Worm (Caenorhabditis elegans): ENCODE measurements around the gene M57.2.

Gene M57.2

DNA sequence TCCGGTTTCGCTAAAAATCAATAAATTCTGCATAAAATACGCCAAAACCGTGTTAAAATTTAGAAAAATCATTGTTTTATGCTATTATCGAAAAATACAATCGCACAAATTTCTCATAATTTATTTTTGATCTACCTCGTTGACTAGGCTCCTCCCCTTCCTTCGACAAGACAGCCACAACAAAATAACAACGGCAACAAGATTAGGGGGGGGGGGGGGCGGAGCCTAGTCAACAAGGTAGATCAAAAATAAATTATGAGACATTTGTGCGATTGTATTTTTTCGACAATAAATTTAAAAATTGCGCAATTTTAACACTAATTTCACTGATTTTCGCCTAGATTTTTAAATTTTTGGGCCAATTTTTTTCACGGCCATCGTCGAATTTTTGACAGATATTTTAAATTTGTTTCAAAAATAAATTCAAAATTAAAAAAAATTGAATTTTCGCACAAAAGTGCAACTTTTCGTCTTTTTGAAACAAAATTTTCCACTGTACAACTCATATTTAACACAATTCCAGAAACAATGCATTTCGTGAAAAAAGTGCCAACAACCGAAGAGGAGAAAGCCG is at the start of gene M57.2:
Gene M57.2 (plus strand): TSS at position 524 of the 574 bp plus-strand sequence.
- no peak for TF ChIP-seq egl-27 (tag; optimal IDR thresholded peaks at IDR 0.05)
- TF ChIP-seq nhr-25 (tag; optimal IDR thresholded peaks at IDR 0.05) = no peak
- TF ChIP-seq lin-39 (tag; optimal IDR thresholded peaks at IDR 0.05) = no peak
- no peak for TF ChIP-seq snpc-4 (tag; optimal IDR thresholded peaks at IDR 0.05)
- TF ChIP-seq ztf-4 (tag; optimal IDR thresholded peaks at IDR 0.05) = no peak
- no peak for TF ChIP-seq jun-1 (tag; optimal IDR thresholded peaks at IDR 0.05)
- no peak for TF ChIP-seq nhr-76 (tag; optimal IDR thresholded peaks at IDR 0.05)
- no peak for TF ChIP-seq hmg-11 (tag; optimal IDR thresholded peaks at IDR 0.05)
- no peak for TF ChIP-seq mml-1 (tag; optimal IDR thresholded peaks at IDR 0.05)

DNA sequence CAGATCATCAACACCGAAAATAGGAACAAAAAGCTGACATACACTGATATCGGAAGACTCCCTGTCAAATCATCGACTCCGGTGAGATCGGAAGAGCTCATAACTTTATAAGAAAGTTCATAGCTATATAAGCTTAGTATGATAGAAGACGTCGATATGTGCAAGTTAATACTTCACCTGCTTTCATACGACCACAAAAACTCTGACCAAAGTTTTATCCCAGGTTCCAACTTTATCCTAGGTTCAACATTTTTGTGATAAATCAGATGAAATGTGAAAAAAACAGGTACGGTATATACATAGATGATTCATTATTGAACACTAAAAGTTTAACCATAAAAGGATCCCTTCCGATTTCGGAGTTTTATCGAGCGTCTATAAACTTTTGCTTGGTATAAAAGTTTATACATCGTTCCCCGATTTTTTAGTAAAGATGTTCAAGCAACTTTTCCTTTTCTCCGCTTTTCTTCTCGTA is 48.2 kb upstream of the M57.2 start, which contains the start of the genes srz-70 and C09G12.5:
Gene srz-70 (minus strand): TSS at position 101 of the 475 bp plus-strand sequence.
Gene C09G12.5 (plus strand): TSS at position 425 of the 475 bp plus-strand sequence.
- no peak for TF ChIP-seq fkh-10 (GFP tag; optimal IDR thresholded peaks at IDR 0.05)
- no peak for TF ChIP-seq nhr-67 (tag; optimal IDR thresholded peaks at IDR 0.05)
- no peak for TF ChIP-seq R02D3.7 (tag; optimal IDR thresholded peaks at IDR 0.05)
- no peak for TF ChIP-seq tbx-2 (tag; optimal IDR thresholded peaks at IDR 0.05)

DNA sequence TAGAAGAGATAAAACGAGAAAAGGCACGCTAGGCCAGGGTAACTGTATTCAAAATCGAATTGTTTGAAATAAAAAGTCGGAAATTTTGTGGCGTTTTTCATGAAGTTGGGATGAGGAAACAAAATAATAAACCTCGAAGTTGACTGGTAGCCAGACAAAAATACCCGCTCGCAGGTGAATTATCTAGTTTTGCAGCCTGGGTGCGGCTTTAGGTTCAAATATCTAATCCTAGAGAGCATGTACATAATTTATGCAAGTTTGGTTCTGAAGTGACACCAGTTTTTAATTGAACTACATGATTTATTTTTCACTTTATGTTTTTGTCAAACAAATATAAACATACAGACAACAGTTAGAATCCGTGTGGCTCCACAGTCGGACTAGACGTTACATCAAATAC is 45.4 kb upstream of the M57.2 start, which contains the start of gene srz-37:
Gene srz-37 (minus strand): TSS at position 101 of the 400 bp plus-strand sequence.
- no peak for TF ChIP-seq ceh-9 (tag; optimal IDR thresholded peaks at IDR 0.05)

DNA sequence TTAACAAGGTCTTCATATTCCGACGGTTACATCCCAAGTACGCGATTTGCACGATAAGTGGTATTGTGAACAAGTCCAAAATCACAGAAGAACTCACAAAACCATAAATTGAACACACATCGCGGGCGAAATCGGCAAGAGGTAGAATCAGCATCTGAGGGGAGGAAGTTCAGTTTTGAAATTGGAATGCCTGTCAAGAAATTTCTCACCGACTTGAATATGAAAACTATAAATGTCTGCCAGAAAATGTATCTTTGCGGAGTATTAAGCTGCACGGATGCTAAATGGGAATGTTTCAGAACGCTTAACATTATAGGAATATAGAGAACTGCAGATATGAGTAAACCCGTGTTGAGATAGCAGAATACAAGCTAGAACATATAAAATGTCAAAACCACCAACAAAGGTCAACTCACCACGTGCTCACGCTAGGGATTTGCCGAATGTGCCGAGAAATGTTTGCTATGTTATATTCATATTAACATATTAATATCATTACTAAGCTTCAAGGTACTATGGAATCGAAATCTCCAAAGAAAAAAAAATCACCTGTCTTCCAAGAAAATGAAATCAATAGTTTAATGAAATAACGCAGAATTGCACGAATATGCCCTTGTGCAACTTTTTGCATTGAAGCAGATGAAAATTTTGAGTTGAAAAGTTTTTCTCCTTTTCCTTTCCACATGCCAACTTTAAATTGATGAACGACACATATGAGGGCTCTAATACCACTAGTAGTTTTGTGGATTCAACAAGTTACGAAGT is 44.8 kb upstream of the M57.2 start, which contains the start of gene srz-82:
Gene srz-82 (plus strand): TSS at position 701 of the 765 bp plus-strand sequence.
- no peak for TF ChIP-seq ceh-82 (tag; optimal IDR thresholded peaks at IDR 0.05)
- no peak for TF ChIP-seq nhr-12 (tag; optimal IDR thresholded peaks at IDR 0.05)
- TF ChIP-seq fkh-2 (tag; optimal IDR thresholded peaks at IDR 0.05) = no peak
- no peak for TF ChIP-seq elt-2 (tag; optimal IDR thresholded peaks at IDR 0.05)
- no peak for TF ChIP-seq R02D3.7 (tag; optimal IDR thresholded peaks at IDR 0.05)
- TF ChIP-seq lsy-12 (tag; optimal IDR thresholded peaks at IDR 0.05) = no peak
- TF ChIP-seq elt-3 (tag; optimal IDR thresholded peaks at IDR 0.05) = no peak
- TF ChIP-seq nfya-1 (tag; optimal IDR thresholded peaks at IDR 0.05; ENCODE audit: insufficient read depth) = no peak
- TF ChIP-seq ZK546.5 (tag; optimal IDR thresholded peaks at IDR 0.05) = no peak
- TF ChIP-seq mdl-1 (tag; optimal IDR thresholded peaks at IDR 0.05) = no peak
- TF ChIP-seq snpc-4 (tag; optimal IDR thresholded peaks at IDR 0.05) = no peak
- TF ChIP-seq nhr-43 (tag; optimal IDR thresholded peaks at IDR 0.05; ENCODE audit: poor library complexity, severe bottlenecking) = no peak
- TF ChIP-seq pqm-1 (tag; optimal IDR thresholded peaks at IDR 0.05) = no peak
- TF ChIP-seq nhr-77 (tag; optimal IDR thresholded peaks at IDR 0.05) = no peak
- TF ChIP-seq ama-1 (optimal IDR thresholded peaks at IDR 0.05) = no peak
- TF ChIP-seq fkh-10 (GFP tag; optimal IDR thresholded peaks at IDR 0.05) = no peak
- no peak for TF ChIP-seq ceh-28 (tag; optimal IDR thresholded peaks at IDR 0.05)

DNA sequence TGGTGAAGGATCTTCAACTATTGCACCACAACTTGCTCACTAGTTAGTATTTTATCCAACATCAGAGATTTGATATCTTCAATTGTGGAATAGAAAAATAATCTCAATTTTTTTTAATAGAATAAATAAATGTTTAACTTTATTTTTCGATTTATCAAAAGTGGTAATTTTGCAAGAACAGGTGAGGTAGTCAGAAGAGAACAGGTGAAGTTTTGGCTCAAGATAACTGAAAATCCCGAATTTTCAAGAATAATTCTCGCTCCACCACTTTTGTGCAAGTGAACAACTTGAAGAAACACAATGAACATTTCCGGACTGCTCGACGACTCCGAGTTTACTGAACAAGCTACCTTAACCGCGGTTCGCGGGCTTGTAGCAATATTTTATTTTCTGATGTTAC is 35.7 kb upstream of the M57.2 start, which contains the start of gene srz-78:
Gene srz-78 (plus strand): TSS at position 301 of the 400 bp plus-strand sequence.
- no peak for TF ChIP-seq snpc-4 (tag; optimal IDR thresholded peaks at IDR 0.05)
- no peak for TF ChIP-seq egl-5 (tag; optimal IDR thresholded peaks at IDR 0.05)
- TF ChIP-seq eor-1 (tag; optimal IDR thresholded peaks at IDR 0.05) = no peak
- no peak for TF ChIP-seq fkh-10 (GFP tag; optimal IDR thresholded peaks at IDR 0.05)
- TF ChIP-seq nfya-1 (tag; optimal IDR thresholded peaks at IDR 0.05; ENCODE audit: insufficient read depth) = no peak
- no peak for TF ChIP-seq sea-2 (GFP tag; optimal IDR thresholded peaks at IDR 0.05)
- TF ChIP-seq daf-12 (tag; optimal IDR thresholded peaks at IDR 0.05) = no peak
- no peak for TF ChIP-seq elt-3 (tag; optimal IDR thresholded peaks at IDR 0.05)
- no peak for TF ChIP-seq nhr-23 (tag; optimal IDR thresholded peaks at IDR 0.05)
- TF ChIP-seq tbx-2 (tag; optimal IDR thresholded peaks at IDR 0.05) = no peak
- TF ChIP-seq lin-39 (tag; optimal IDR thresholded peaks at IDR 0.05) = no peak
- TF ChIP-seq ZK546.5 (tag; optimal IDR thresholded peaks at IDR 0.05) = no peak

Data from whole organism, L3 larva.